Worm (Caenorhabditis elegans): Measurements from ENCODE around the gene F28C6.8.

F28C6.8 gene

DNA sequence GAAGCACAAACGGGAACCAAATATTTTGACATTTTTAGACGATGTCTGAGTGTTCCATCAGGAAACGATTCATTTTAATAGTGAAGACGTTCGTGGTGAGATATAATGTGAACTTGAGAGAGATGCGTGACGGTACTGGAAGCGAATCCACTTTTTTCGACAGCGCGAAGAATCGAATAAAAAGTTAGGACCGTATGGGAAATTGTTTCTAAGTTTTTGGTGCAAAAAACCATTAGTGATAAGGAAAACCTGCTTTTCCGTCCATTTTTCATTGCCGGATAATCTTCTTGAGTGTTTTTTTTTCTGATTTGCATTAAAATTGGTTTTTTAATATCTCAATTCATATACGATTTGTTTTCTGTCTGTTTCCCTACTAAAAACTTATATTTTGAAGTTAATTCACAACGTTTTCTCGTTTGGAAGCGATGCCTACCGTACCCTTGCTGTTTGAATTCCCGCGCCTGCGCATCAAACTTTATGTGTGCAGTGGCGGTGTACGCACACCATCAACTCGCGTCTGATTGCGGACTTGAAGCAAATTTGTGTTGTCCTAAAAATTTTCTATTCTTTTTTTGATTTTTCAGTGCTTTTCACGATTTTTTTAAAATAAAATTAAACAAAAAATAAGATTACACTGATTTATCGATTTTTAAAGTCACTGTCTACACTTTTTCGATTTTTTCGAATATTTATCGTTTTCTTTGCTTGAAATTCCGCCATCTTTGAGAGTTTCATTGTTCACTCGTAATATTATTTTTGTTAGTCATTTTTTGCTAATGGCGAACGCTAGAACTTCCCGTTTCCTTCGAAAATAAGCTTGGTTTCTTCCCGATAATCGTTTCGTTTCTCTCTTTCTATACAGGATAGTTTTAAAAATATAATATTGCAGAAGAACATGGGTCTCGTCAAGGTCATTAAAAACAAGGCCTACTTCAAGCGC, 37.3 kb upstream of the F28C6.8 start, which contains the start of the genes col-38 and rpl-5:
TSS of gene col-38 (minus strand) at position 51 of the 940 bp plus-strand sequence.
TSS of gene rpl-5 (plus strand) at position 890 of the 940 bp plus-strand sequence.
- no peak for TF ChIP-seq nhr-11 (tag; optimal IDR thresholded peaks at IDR 0.05)
- peak; percentile 15 for TF ChIP-seq Y55F3AM.14 (GFP tag; optimal IDR thresholded peaks at IDR 0.05)
- TF ChIP-seq unc-55 (GFP tag; optimal IDR thresholded peaks at IDR 0.05) = peak; percentile 97
- TF ChIP-seq R02D3.7 (tag; optimal IDR thresholded peaks at IDR 0.05) = peak; percentile 5
- peak; percentile 52 for TF ChIP-seq nhr-12 (tag; optimal IDR thresholded peaks at IDR 0.05)
- no peak for TF ChIP-seq egl-27 (tag; optimal IDR thresholded peaks at IDR 0.05)
- peak; percentile 96 for TF ChIP-seq ZK546.5 (tag; optimal IDR thresholded peaks at IDR 0.05)
- TF ChIP-seq elt-1 (tag; optimal IDR thresholded peaks at IDR 0.05) = no peak
- TF ChIP-seq ceh-16 (tag; optimal IDR thresholded peaks at IDR 0.05) = peak; percentile 66
- TF ChIP-seq nhr-25 (tag; optimal IDR thresholded peaks at IDR 0.05) = peak; percentile 87
- TF ChIP-seq lin-39 (tag; optimal IDR thresholded peaks at IDR 0.05) = no peak
- no peak for TF ChIP-seq skn-1 (tag; optimal IDR thresholded peaks at IDR 0.05)
- peak; percentile 71 for TF ChIP-seq ztf-4 (tag; optimal IDR thresholded peaks at IDR 0.05)
- peak; percentile 81 for TF ChIP-seq nhr-21 (tag; optimal IDR thresholded peaks at IDR 0.05)
- TF ChIP-seq unc-62 (GFP tag; optimal IDR thresholded peaks at IDR 0.05) = no peak
- no peak for TF ChIP-seq mbf-1 (tag; optimal IDR thresholded peaks at IDR 0.05)
- no peak for TF ChIP-seq nhr-10 (tag; optimal IDR thresholded peaks at IDR 0.05)
- peak; percentile 80 for TF ChIP-seq snpc-4 (tag; optimal IDR thresholded peaks at IDR 0.05)
- TF ChIP-seq lsy-2 (tag; optimal IDR thresholded peaks at IDR 0.05) = peak; percentile 93 to 99
- TF ChIP-seq lin-13 (GFP tag; optimal IDR thresholded peaks at IDR 0.05) = peak; percentile 88
- TF ChIP-seq zag-1 (tag; optimal IDR thresholded peaks at IDR 0.05) = peak; percentile 71
- no peak for TF ChIP-seq elt-3 (tag; optimal IDR thresholded peaks at IDR 0.05)
- TF ChIP-seq nhr-129 (tag; optimal IDR thresholded peaks at IDR 0.05) = peak; percentile 92
- peak; percentile 74 for TF ChIP-seq sem-4 (tag; optimal IDR thresholded peaks at IDR 0.05)
- TF ChIP-seq mdl-1 (tag; optimal IDR thresholded peaks at IDR 0.05) = peak in 1 of 2 experiments; percentile 51
- peak; percentile 95 for TF ChIP-seq lin-11 (tag; optimal IDR thresholded peaks at IDR 0.05)
- no peak for TF ChIP-seq nhr-23 (tag; optimal IDR thresholded peaks at IDR 0.05)
- peak; percentile 38 for TF ChIP-seq nhr-237 (tag; optimal IDR thresholded peaks at IDR 0.05)
- TF ChIP-seq crh-2 (tag; optimal IDR thresholded peaks at IDR 0.05) = peak; percentile 96
- peak; percentile 81 for TF ChIP-seq fos-1 (tag; optimal IDR thresholded peaks at IDR 0.05)
- peak; percentile 33 for TF ChIP-seq blmp-1 (tag; optimal IDR thresholded peaks at IDR 0.05; ENCODE audit: insufficient read depth)
- TF ChIP-seq peb-1 (tag; optimal IDR thresholded peaks at IDR 0.05) = no peak
- TF ChIP-seq nhr-6 (tag; optimal IDR thresholded peaks at IDR 0.05) = peak; percentile 71
- TF ChIP-seq dmd-4 (tag; optimal IDR thresholded peaks at IDR 0.05) = no peak
- peak; percentile 97 for TF ChIP-seq gmeb-1 (tag; optimal IDR thresholded peaks at IDR 0.05)
- TF ChIP-seq ama-1 (optimal IDR thresholded peaks at IDR 0.05) = peak; percentile 78
- no peak for TF ChIP-seq nhr-77 (tag; optimal IDR thresholded peaks at IDR 0.05)
- TF ChIP-seq unc-39 (tag; optimal IDR thresholded peaks at IDR 0.05) = no peak
- TF ChIP-seq mab-5 (tag; optimal IDR thresholded peaks at IDR 0.05) = peak; percentile 42
- no peak for TF ChIP-seq ceh-82 (tag; optimal IDR thresholded peaks at IDR 0.05)
- TF ChIP-seq sma-9 (GFP tag; optimal IDR thresholded peaks at IDR 0.05) = peak; percentile 79
- no peak for TF ChIP-seq sma-9 (tag; optimal IDR thresholded peaks at IDR 0.05)
- peak; percentile 88 for TF ChIP-seq F13H6.1 (tag; optimal IDR thresholded peaks at IDR 0.05)
- no peak for TF ChIP-seq ztf-11 (tag; optimal IDR thresholded peaks at IDR 0.05)
- TF ChIP-seq aly-2 (tag; optimal IDR thresholded peaks at IDR 0.05) = no peak
- TF ChIP-seq C34F6.9 (tag; optimal IDR thresholded peaks at IDR 0.05) = peak; percentile 98
- TF ChIP-seq ztf-1 (GFP tag; conservative IDR thresholded peaks at IDR 0.05) = no peak
- no peak for TF ChIP-seq alr-1 (tag; optimal IDR thresholded peaks at IDR 0.05)
- TF ChIP-seq sma-3 (GFP tag; optimal IDR thresholded peaks at IDR 0.05) = peak; percentile 88
